Worm (Caenorhabditis elegans) whole organism, L2 larva: ENCODE results near the gene snx-1.

Source experiments
- aly-2 ChIP-seq: fragments of 150-350 bp; optimal IDR thresholded peaks from 2 replicates; lab custom pipeline; 2014; ENCODE audit warnings: missing biosample characterization, missing genetic modification characterization
- ama-1 ChIP-seq: fragments of 150-350 bp; optimal IDR thresholded peaks from 2 replicates; lab custom pipeline; 2018; ENCODE audit warnings: inconsistent platforms
- dmd-4 ChIP-seq: sonication (generic microtip); optimal IDR thresholded peaks from 2 replicates; lab custom pipeline; 2017; ENCODE audit warnings: missing biosample characterization, missing genetic modification characterization
- gmeb-1 ChIP-seq: fragments of 150-350 bp; optimal IDR thresholded peaks from 2 replicates; lab custom pipeline; 2014; ENCODE audit warnings: missing biosample characterization, missing genetic modification characterization
- lin-13 ChIP-seq: fragments of 150-350 bp; optimal IDR thresholded peaks from 2 replicates; lab custom pipeline; 2014; ENCODE audit warnings: missing biosample characterization, missing genetic modification reagents, missing genetic modification characterization
- lin-39 ChIP-seq: fragments of 150-350 bp; optimal IDR thresholded peaks from 2 replicates; lab custom pipeline; 2014; ENCODE audit warnings: missing biosample characterization, missing genetic modification reagents, missing genetic modification characterization
- lsy-2 ChIP-seq, 2 experiments: fragments of 150-350 bp in 1 of 2; sonication (generic microtip) in 1 of 2; optimal IDR thresholded peaks; 2 replicates each; lab custom pipeline; 2014 to 2017; ENCODE audit warnings: missing biosample characterization in 2 of 2, missing genetic modification characterization in 2 of 2
- mab-5 ChIP-seq: fragments of 150-350 bp; optimal IDR thresholded peaks from 2 replicates; lab custom pipeline; 2014; ENCODE audit warnings: missing biosample characterization, missing genetic modification characterization
- nhr-11 ChIP-seq: fragments of 150-350 bp; optimal IDR thresholded peaks from 2 replicates; lab custom pipeline; 2014; ENCODE audit warnings: missing biosample characterization, missing genetic modification characterization
- nhr-129 ChIP-seq: fragments of 150-350 bp; optimal IDR thresholded peaks from 2 replicates; lab custom pipeline; 2014; ENCODE audit warnings: missing biosample characterization, missing genetic modification characterization
- nhr-23 ChIP-seq: fragments of 150-350 bp; optimal IDR thresholded peaks from 2 replicates; lab custom pipeline; 2014; ENCODE audit warnings: missing biosample characterization, missing genetic modification reagents, missing genetic modification characterization
- nhr-6 ChIP-seq: fragments of 150-350 bp; optimal IDR thresholded peaks from 2 replicates; lab custom pipeline; 2014; ENCODE audit warnings: missing biosample characterization, missing genetic modification characterization
- nhr-77 ChIP-seq: fragments of 150-350 bp; optimal IDR thresholded peaks from 2 replicates; lab custom pipeline; 2014; ENCODE audit warnings: missing biosample characterization, missing genetic modification characterization
- unc-62 ChIP-seq: fragments of 150-350 bp; optimal IDR thresholded peaks from 2 replicates; lab custom pipeline; 2014; ENCODE audit warnings: missing biosample characterization, missing genetic modification reagents, missing genetic modification characterization

DNA sequence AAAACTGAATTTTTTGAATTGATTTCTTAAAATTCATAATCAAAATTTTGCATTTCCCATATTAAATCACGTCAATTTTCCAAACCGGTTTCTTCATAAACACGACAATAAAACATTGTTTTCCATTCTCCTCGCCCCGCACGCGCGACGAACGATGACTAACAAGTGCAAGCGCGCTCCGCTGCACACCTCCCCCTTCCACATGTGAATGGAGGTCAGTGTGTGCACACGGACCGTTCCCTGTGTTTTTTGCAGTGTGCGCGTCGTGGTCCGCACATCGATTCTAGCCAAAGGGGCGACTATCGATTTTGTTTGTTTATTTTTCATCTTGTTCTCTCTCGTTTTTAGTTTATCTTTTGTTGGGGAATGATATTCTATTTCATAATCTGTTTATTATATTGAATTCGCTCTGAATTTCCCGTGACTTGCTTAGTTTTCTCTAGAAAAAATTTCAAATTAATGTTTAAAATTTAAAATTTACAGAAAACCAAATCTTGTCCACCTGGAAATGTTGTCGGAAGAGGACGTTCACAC, at the start of gene snx-1:
- TF ChIP-seq unc-62 (GFP tag; lab: Kevin White, UChicago) (no peak), nhr-6 (tag; lab: Kevin White, UChicago) (no peak), mab-5 (no peak), nhr-129 (tag; lab: Kevin White, UChicago) (peak; percentile 61), nhr-23 (tag; lab: Kevin White, UChicago) (no peak), aly-2 (tag; lab: Kevin White, UChicago) (no peak), lsy-2 (tag; optimal IDR thresholded peaks at IDR 0.05; lab: Kevin White, UChicago) (peak in 1 of 2 experiments; percentile 24), lin-39 (no peak), nhr-77 (tag; lab: Kevin White, UChicago) (no peak), lin-13 (GFP tag; lab: Kevin White, UChicago) (no peak), dmd-4 (tag; lab: Kevin White, UChicago) (no peak), nhr-11 (no peak), ama-1 (lab: Kevin White, UChicago) (no peak), gmeb-1 (tag; lab: Kevin White, UChicago) (peak; percentile 30)
